Worm (Caenorhabditis elegans) whole organism, late embryonic: Measurements from ENCODE around the gene mut-15.

ENCODE experiments used
- F13H6.1 ChIP-seq: sonication (generic microtip); optimal IDR thresholded peaks from 2 replicates; lab custom pipeline; 2016; ENCODE audit warnings: missing genetic modification characterization, missing compliant biosample characterization
- ceh-48 ChIP-seq: sonication (generic microtip); optimal IDR thresholded peaks from 2 replicates; lab custom pipeline; 2016; ENCODE audit warnings: missing genetic modification characterization, inconsistent platforms, missing compliant biosample characterization
- ceh-9 ChIP-seq: sonication (generic microtip); optimal IDR thresholded peaks from 2 replicates; lab custom pipeline; 2016; ENCODE audit warnings: mild to moderate bottlenecking, missing genetic modification characterization, inconsistent platforms, missing compliant biosample characterization
- dmd-4 ChIP-seq: sonication (generic microtip); optimal IDR thresholded peaks from 2 replicates; lab custom pipeline; 2016; ENCODE audit warnings: borderline replicate concordance, missing genetic modification characterization, missing compliant biosample characterization
- dve-1 ChIP-seq: sonication (generic microtip); optimal IDR thresholded peaks from 2 replicates; lab custom pipeline; 2017; ENCODE audit warnings: antibody characterized with exemption, mild to moderate bottlenecking, missing genetic modification characterization, missing compliant biosample characterization
- fkh-6 ChIP-seq: sonication (generic microtip); optimal IDR thresholded peaks from 2 replicates; lab custom pipeline; 2016; ENCODE audit warnings: missing genetic modification characterization, missing compliant biosample characterization
- hlh-30 ChIP-seq: sonication (generic microtip); optimal IDR thresholded peaks from 2 replicates; lab custom pipeline; 2017; ENCODE audit warnings: antibody characterized with exemption, missing genetic modification characterization, missing compliant biosample characterization; ENCODE audit not compliant: insufficient read depth
- mec-3 ChIP-seq: sonication (generic microtip); optimal IDR thresholded peaks from 2 replicates; lab custom pipeline; 2016; ENCODE audit warnings: borderline replicate concordance, missing genetic modification characterization, missing compliant biosample characterization
- nhr-11 ChIP-seq: fragments of 150-350 bp; optimal IDR thresholded peaks from 2 replicates; lab custom pipeline; 2014; ENCODE audit warnings: missing biosample characterization, missing genetic modification characterization
- pax-1 ChIP-seq: fragments of 150-350 bp; optimal IDR thresholded peaks from 2 replicates; lab custom pipeline; 2014; ENCODE audit warnings: missing biosample characterization, missing genetic modification characterization
- pha-4 ChIP-seq: fragments of 150-350 bp; optimal IDR thresholded peaks from 2 replicates; lab custom pipeline; 2018; ENCODE audit warnings: missing biosample characterization, missing genetic modification reagents, missing genetic modification characterization
- pros-1 ChIP-seq: fragments of 150-350 bp; optimal IDR thresholded peaks from 2 replicates; lab custom pipeline; 2014; ENCODE audit warnings: missing biosample characterization, missing genetic modification reagents, missing genetic modification characterization
- unc-3 ChIP-seq, 2 experiments: fragments of 200-800 bp in 1 of 2; sonication (Bioruptor generic) in 1 of 2; sonication (generic microtip) in 1 of 2; conservative IDR thresholded peaks in 1 of 2; optimal IDR thresholded peaks in 1 of 2; 2 replicates each; pipeline versions ENCODE4 v1.3.6 to Lab custom; 2016 to 2022; ENCODE audit warnings: missing compliant biosample characterization in 2 of 2, missing genetic modification characterization in 2 of 2, missing genetic modification reagents in 1 of 2

DNA sequence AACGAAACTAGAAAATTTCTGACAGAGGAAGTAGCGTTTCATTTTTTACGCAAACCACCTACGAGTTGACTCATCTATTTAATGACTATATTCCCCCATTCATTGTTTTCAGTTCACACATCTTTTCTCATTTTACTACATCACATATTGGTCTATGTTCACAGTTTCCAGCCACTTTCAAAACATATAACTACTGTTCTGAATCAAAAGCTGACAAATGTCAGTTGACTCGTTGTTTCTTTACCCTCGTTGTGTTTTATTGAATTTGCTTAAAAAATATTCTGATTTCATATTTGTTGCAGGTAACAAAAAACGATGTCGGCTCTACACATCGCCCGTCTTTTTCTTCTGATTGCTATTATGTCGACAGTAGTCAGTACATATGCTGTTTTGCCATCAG is 31.2 kb upstream of the mut-15 start, which contains the start of gene nlp-59:
- TF ChIP-seq unc-3 (GFP tag; conservative IDR thresholded peaks at IDR 0.05; lab: Robert Waterston, UW) (no peak), unc-3 (tag; optimal IDR thresholded peaks at IDR 0.05; lab: Kevin White, UChicago) (no peak), pros-1 (tag; lab: Kevin White, UChicago) (no peak), pha-4 (tag; lab: Kevin White, UChicago) (no peak), ceh-48 (tag; lab: Kevin White, UChicago) (no peak), hlh-30 (tag; lab: Kevin White, UChicago) (no peak), fkh-6 (tag; lab: Kevin White, UChicago) (no peak), ceh-9 (tag; lab: Kevin White, UChicago) (no peak), nhr-11 (tag; lab: Kevin White, UChicago) (no peak), mec-3 (tag; lab: Kevin White, UChicago) (no peak), F13H6.1 (tag; lab: Kevin White, UChicago) (no peak), pax-1 (tag; lab: Kevin White, UChicago) (no peak), dmd-4 (tag; lab: Kevin White, UChicago) (no peak), dve-1 (no peak)
